Worm (Caenorhabditis elegans): ENCODE measurements around the gene nhr-20.

- TF ChIP-seq daf-12 (tag; optimal IDR thresholded peaks at IDR 0.05) (no peak), nhr-12 (tag; optimal IDR thresholded peaks at IDR 0.05) (no peak), jun-1 (tag; optimal IDR thresholded peaks at IDR 0.05) (no peak), ceh-9 (tag; optimal IDR thresholded peaks at IDR 0.05) (no peak), sea-2 (GFP tag; optimal IDR thresholded peaks at IDR 0.05) (no peak), nhr-237 (tag; optimal IDR thresholded peaks at IDR 0.05) (no peak), ztf-11 (tag; optimal IDR thresholded peaks at IDR 0.05) (no peak), nfya-1 (tag; optimal IDR thresholded peaks at IDR 0.05; ENCODE audit: insufficient read depth) (no peak)
Observed at ce11 chrIII:4230092-4230491, 2.9 kb downstream of the nhr-20 start.

Measured in whole organism, L3 larva.